Worm (Caenorhabditis elegans) whole organism, late embryonic: Measurements from ENCODE around the gene cyp-33C4.

Experiments used
- C08G9.2 ChIP-seq: sonication (generic microtip); optimal IDR thresholded peaks from 2 replicates; lab custom pipeline; 2016; ENCODE audit warnings: mild to moderate bottlenecking, missing genetic modification characterization, moderate library complexity, missing compliant biosample characterization
- K02D7.2 ChIP-seq: sonication (generic microtip); optimal IDR thresholded peaks from 2 replicates; lab custom pipeline; 2017; ENCODE audit warnings: mild to moderate bottlenecking, missing genetic modification characterization, missing compliant biosample characterization
- K09A11.1 ChIP-seq: sonication (generic microtip); optimal IDR thresholded peaks from 2 replicates; lab custom pipeline; 2017; ENCODE audit warnings: antibody characterized with exemption, mild to moderate bottlenecking, missing genetic modification characterization, missing compliant biosample characterization; ENCODE audit not compliant: insufficient read depth
- T23F11.4 ChIP-seq: fragments of 200-800 bp; sonication (Bioruptor generic); optimal IDR thresholded peaks from 2 replicates; lab custom pipeline; 2018; ENCODE audit warnings: mild to moderate bottlenecking, missing genetic modification characterization, missing compliant biosample characterization
- ama-1 ChIP-seq: fragments of 150-350 bp; optimal IDR thresholded peaks from 2 replicates; lab custom pipeline; 2014
- ceh-14 ChIP-seq: sonication (generic microtip); optimal IDR thresholded peaks from 2 replicates; lab custom pipeline; 2016; ENCODE audit warnings: missing genotype, missing genetic modification characterization, missing compliant biosample characterization
- ceh-30 ChIP-seq: fragments of 150-350 bp; optimal IDR thresholded peaks from 2 replicates; lab custom pipeline; 2014; ENCODE audit warnings: missing biosample characterization, missing genetic modification characterization
- ceh-31 ChIP-seq: sonication (generic microtip); optimal IDR thresholded peaks from 2 replicates; lab custom pipeline; 2016; ENCODE audit warnings: missing genetic modification characterization, missing compliant biosample characterization
- ceh-48 ChIP-seq: sonication (generic microtip); optimal IDR thresholded peaks from 2 replicates; lab custom pipeline; 2016; ENCODE audit warnings: missing genetic modification characterization, inconsistent platforms, missing compliant biosample characterization
- ceh-6 ChIP-seq: fragments of 200-800 bp; sonication (Bioruptor generic); optimal IDR thresholded peaks from 2 replicates; lab custom pipeline; 2018; ENCODE audit warnings: mild to moderate bottlenecking, missing genetic modification characterization, missing compliant biosample characterization
- che-1 ChIP-seq: sonication (generic microtip); optimal IDR thresholded peaks from 2 replicates; lab custom pipeline; 2016; ENCODE audit warnings: mild to moderate bottlenecking, missing genetic modification characterization, missing compliant biosample characterization
- dmd-4 ChIP-seq: sonication (generic microtip); optimal IDR thresholded peaks from 2 replicates; lab custom pipeline; 2016; ENCODE audit warnings: borderline replicate concordance, missing genetic modification characterization, missing compliant biosample characterization
- elt-2 ChIP-seq: sonication (generic microtip); optimal IDR thresholded peaks from 2 replicates; lab custom pipeline; 2016; ENCODE audit warnings: missing genetic modification reagents, missing genetic modification characterization, missing compliant biosample characterization
- gmeb-2 ChIP-seq: sonication (generic microtip); optimal IDR thresholded peaks from 2 replicates; lab custom pipeline; 2016; ENCODE audit warnings: missing genetic modification characterization, inconsistent platforms, missing compliant biosample characterization
- hlh-15 ChIP-seq: sonication (generic microtip); optimal IDR thresholded peaks from 2 replicates; lab custom pipeline; 2016; ENCODE audit warnings: missing genetic modification characterization, missing compliant biosample characterization
- hlh-30 ChIP-seq: sonication (generic microtip); optimal IDR thresholded peaks from 2 replicates; lab custom pipeline; 2017; ENCODE audit warnings: antibody characterized with exemption, missing genetic modification characterization, missing compliant biosample characterization; ENCODE audit not compliant: insufficient read depth
- hlh-6 ChIP-seq: sonication (generic microtip); optimal IDR thresholded peaks from 2 replicates; lab custom pipeline; 2016; ENCODE audit warnings: missing genotype, missing genetic modification characterization, missing compliant biosample characterization
- hlh-8 ChIP-seq: sonication (generic microtip); optimal IDR thresholded peaks from 2 replicates; lab custom pipeline; 2016; ENCODE audit warnings: missing genotype, missing genetic modification characterization, missing compliant biosample characterization
- lin-11 ChIP-seq: fragments of 200-800 bp; sonication (Bioruptor generic); optimal IDR thresholded peaks from 2 replicates; lab custom pipeline; 2018; ENCODE audit warnings: mild to moderate bottlenecking, missing genetic modification characterization, missing compliant biosample characterization
- mec-3 ChIP-seq: sonication (generic microtip); optimal IDR thresholded peaks from 2 replicates; lab custom pipeline; 2016; ENCODE audit warnings: borderline replicate concordance, missing genetic modification characterization, missing compliant biosample characterization
- nfya-1 ChIP-seq: sonication (generic microtip); optimal IDR thresholded peaks from 2 replicates; lab custom pipeline; 2017; ENCODE audit warnings: missing genetic modification characterization, mild to moderate bottlenecking, missing compliant biosample characterization, antibody characterized with exemption, moderate library complexity
- nhr-232 ChIP-seq: sonication (generic microtip); optimal IDR thresholded peaks from 2 replicates; lab custom pipeline; 2016; ENCODE audit warnings: missing genetic modification characterization, missing compliant biosample characterization
- npax-4 ChIP-seq: sonication (generic microtip); optimal IDR thresholded peaks from 2 replicates; lab custom pipeline; 2016; ENCODE audit warnings: missing genetic modification characterization, missing compliant biosample characterization
- pha-2 ChIP-seq: sonication (generic microtip); optimal IDR thresholded peaks from 2 replicates; lab custom pipeline; 2017; ENCODE audit warnings: mild to moderate bottlenecking, missing genetic modification characterization, missing compliant biosample characterization
- pha-4 ChIP-seq: fragments of 150-350 bp; optimal IDR thresholded peaks from 2 replicates; lab custom pipeline; 2018; ENCODE audit warnings: missing biosample characterization, missing genetic modification reagents, missing genetic modification characterization
- pros-1 ChIP-seq: fragments of 150-350 bp; optimal IDR thresholded peaks from 2 replicates; lab custom pipeline; 2014; ENCODE audit warnings: missing biosample characterization, missing genetic modification reagents, missing genetic modification characterization
- ref-2 ChIP-seq: sonication (generic microtip); optimal IDR thresholded peaks from 2 replicates; lab custom pipeline; 2016; ENCODE audit warnings: missing genetic modification characterization, missing compliant biosample characterization
- rnt-1 ChIP-seq: sonication (generic microtip); optimal IDR thresholded peaks from 2 replicates; lab custom pipeline; 2016; ENCODE audit warnings: missing genetic modification characterization, missing compliant biosample characterization
- sox-2 ChIP-seq: fragments of 200-800 bp; sonication (Bioruptor generic); IDR thresholded peaks from 2 replicates; pipeline ENCODE4 v1.3.6; 2022; ENCODE audit warnings: missing genetic modification reagents, missing genetic modification characterization, missing compliant biosample characterization
- syd-9 ChIP-seq: sonication (generic microtip); optimal IDR thresholded peaks from 2 replicates; lab custom pipeline; 2016; ENCODE audit warnings: mild to moderate bottlenecking, missing genetic modification characterization, moderate library complexity, missing compliant biosample characterization
- ttx-3 ChIP-seq: sonication (generic microtip); optimal IDR thresholded peaks from 2 replicates; lab custom pipeline; 2016; ENCODE audit warnings: missing genetic modification reagents, missing genetic modification characterization, missing compliant biosample characterization
- unc-55 ChIP-seq: sonication (generic microtip); optimal IDR thresholded peaks from 2 replicates; lab custom pipeline; 2017; ENCODE audit warnings: missing biosample characterization, missing genetic modification reagents, missing genetic modification characterization
- unc-86 ChIP-seq: sonication (generic microtip); optimal IDR thresholded peaks from 2 replicates; lab custom pipeline; 2016; ENCODE audit warnings: missing genetic modification characterization, missing compliant biosample characterization
- zip-5 ChIP-seq: sonication (generic microtip); optimal IDR thresholded peaks from 2 replicates; lab custom pipeline; 2016; ENCODE audit warnings: missing genetic modification characterization, missing compliant biosample characterization
- ztf-16 ChIP-seq: sonication (generic microtip); optimal IDR thresholded peaks from 2 replicates; lab custom pipeline; 2017; ENCODE audit warnings: missing genetic modification characterization, missing compliant biosample characterization

Gene cyp-33C4

ce11 chrV:2206801-2207200, 29.1 kb upstream of the cyp-33C4 start, which contains the start of gene svh-11:
Gene svh-11, plus strand, starts transcription at chrV:2207101.
- TF ChIP-seq unc-55 (GFP tag; lab: Kevin White, UChicago) (no peak), K02D7.2 (tag; lab: Kevin White, UChicago) (no peak), ceh-48 (tag; lab: Kevin White, UChicago) (no peak), lin-11 (tag; lab: Kevin White, UChicago) (no peak), hlh-6 (tag; lab: Kevin White, UChicago) (no peak), pha-2 (no peak), ceh-14 (no peak), C08G9.2 (tag; lab: Kevin White, UChicago) (no peak), rnt-1 (tag; lab: Kevin White, UChicago) (no peak), sox-2 (GFP tag; lab: Robert Waterston, UW) (no peak), pros-1 (tag; lab: Kevin White, UChicago) (no peak), dmd-4 (tag; lab: Kevin White, UChicago) (no peak), K09A11.1 (no peak), hlh-8 (tag; lab: Kevin White, UChicago) (no peak), zip-5 (tag; lab: Kevin White, UChicago) (no peak), ref-2 (tag; lab: Kevin White, UChicago) (no peak), nfya-1 (tag; lab: Kevin White, UChicago) (no peak), pha-4 (tag; lab: Kevin White, UChicago) (no peak)

ce11 chrV:2207527-2207926, 28.4 kb upstream of the cyp-33C4 start:
- peak; percentile 92 for TF ChIP-seq nfya-1 (tag; lab: Kevin White, UChicago)
- no peak for TF ChIP-seq syd-9 (tag; lab: Kevin White, UChicago)
- TF ChIP-seq, all 69 proteins: peak for 1

ce11 chrV:2211936-2212335, 24.0 kb upstream of the cyp-33C4 start, which contains the start of gene nhr-133:
Gene nhr-133, minus strand, starts transcription at chrV:2212118.
- TF ChIP-seq elt-2 (tag; lab: Kevin White, UChicago): no peak
- peak; percentile 37 for TF ChIP-seq hlh-30 (tag; lab: Kevin White, UChicago)

- TF ChIP-seq pha-4 (tag; lab: Kevin White, UChicago) (no peak), T23F11.4 (GFP tag; lab: Kevin White, UChicago) (no peak), ttx-3 (tag; lab: Kevin White, UChicago) (no peak), ceh-6 (GFP tag; lab: Kevin White, UChicago) (no peak), unc-86 (no peak), npax-4 (tag; lab: Kevin White, UChicago) (no peak), hlh-15 (tag; lab: Kevin White, UChicago) (no peak), che-1 (tag; lab: Kevin White, UChicago) (no peak), ceh-31 (tag; lab: Kevin White, UChicago) (no peak), nhr-232 (no peak), dmd-4 (tag; lab: Kevin White, UChicago) (no peak), gmeb-2 (no peak), mec-3 (tag; lab: Kevin White, UChicago) (no peak), rnt-1 (tag; lab: Kevin White, UChicago) (no peak), ztf-16 (no peak), ceh-30 (tag; lab: Kevin White, UChicago) (no peak), ama-1 (no peak)
Observed at ce11 chrV:2214428-2215038, 21.4 kb upstream of the cyp-33C4 start, which contains the start of gene nhr-184. Gene nhr-184, minus strand, starts transcription at chrV:2214478.
